Fruit fly (Drosophila melanogaster) whole organism, embryonic: ENCODE data around the gene Pink1.
A peak's percentile ranks its signal among the peaks of the same experiment; 100 is the strongest.

Experiments
- ATbp ChIP-seq: fragments of 200-800 bp; sonication (Bioruptor generic); optimal IDR thresholded peaks from 2 replicates; lab custom pipeline; 2017; ENCODE audit warnings: missing biosample characterization, mild to moderate bottlenecking, missing genetic modification characterization, missing genetic modification reagents
- Aef1 ChIP-seq: fragments of 200-800 bp; sonication (Bioruptor generic); IDR thresholded peaks from 3 replicates; pipeline ENCODE4 v1.3.6; 2022; ENCODE audit warnings: missing biosample characterization, missing genetic modification characterization
- CG11247 ChIP-seq: fragments of 200-800 bp; sonication (Bioruptor generic); IDR thresholded peaks from 2 replicates; pipeline ENCODE4 v1.3.6; 2022; ENCODE audit warnings: missing biosample characterization, missing genetic modification characterization
- CG11398 ChIP-seq: fragments of 200-800 bp; sonication (Bioruptor generic); optimal IDR thresholded peaks from 2 replicates; lab custom pipeline; 2016; ENCODE audit warnings: missing biosample characterization, missing genetic modification characterization
- CG1233 ChIP-seq: fragments of 200-800 bp; sonication (Bioruptor generic); optimal IDR thresholded peaks from 4 replicates; lab custom pipeline; 2018; ENCODE audit warnings: missing biosample characterization, mild to moderate bottlenecking, missing genetic modification characterization
- CG12744 ChIP-seq: fragments of 200-800 bp; sonication (Bioruptor generic); optimal IDR thresholded peaks from 2 replicates; lab custom pipeline; 2016; ENCODE audit warnings: missing biosample characterization, missing genetic modification characterization
- CG13624 ChIP-seq: fragments of 200-800 bp; sonication (Bioruptor generic); optimal IDR thresholded peaks from 2 replicates; lab custom pipeline; 2016; ENCODE audit warnings: missing biosample characterization, missing genetic modification characterization
- CG13894 ChIP-seq: fragments of 200-800 bp; sonication (Bioruptor generic); optimal IDR thresholded peaks from 3 replicates; lab custom pipeline; 2018; ENCODE audit warnings: missing biosample characterization, mild to moderate bottlenecking, missing genetic modification characterization, moderate library complexity
- CG14860 ChIP-seq: fragments of 200-800 bp; sonication (Bioruptor generic); IDR thresholded peaks from 3 replicates; pipeline ENCODE4 v1.3.6; 2022; ENCODE audit warnings: missing biosample characterization, missing genetic modification characterization; ENCODE audit not compliant: partially characterized antibody
- CG16863 ChIP-seq: fragments of 200-800 bp; sonication (Bioruptor generic); optimal IDR thresholded peaks from 3 replicates; lab custom pipeline; 2016; ENCODE audit warnings: missing biosample characterization, missing genetic modification characterization
- CG17829 ChIP-seq: fragments of 200-800 bp; optimal IDR thresholded peaks from 2 replicates; lab custom pipeline; 2019; ENCODE audit warnings: missing biosample characterization, mild to moderate bottlenecking, missing genetic modification characterization, moderate library complexity
- CG30431 ChIP-seq: fragments of 200-800 bp; sonication (Bioruptor generic); optimal IDR thresholded peaks from 2 replicates; lab custom pipeline; 2017; ENCODE audit warnings: missing biosample characterization, missing genetic modification characterization
- CG3065 ChIP-seq: fragments of 200-800 bp; sonication (Bioruptor generic); optimal IDR thresholded peaks from 2 replicates; lab custom pipeline; 2016; ENCODE audit warnings: missing biosample characterization, missing genetic modification characterization
- CG3281 ChIP-seq: fragments of 200-800 bp; sonication (Bioruptor generic); optimal IDR thresholded peaks from 3 replicates; lab custom pipeline; 2017; ENCODE audit warnings: missing biosample characterization, mild to moderate bottlenecking, missing genetic modification characterization
- CG4730 ChIP-seq: fragments of 200-800 bp; sonication (Bioruptor generic); IDR thresholded peaks from 2 replicates; pipeline ENCODE4 v1.3.6; 2022; ENCODE audit warnings: missing biosample characterization, missing genetic modification characterization
- CG6272 ChIP-seq: fragments of 200-800 bp; sonication (Bioruptor generic); IDR thresholded peaks from 2 replicates; pipeline ENCODE4 v1.3.6; 2022; ENCODE audit warnings: missing biosample characterization, missing genetic modification characterization
- CG7786 ChIP-seq: fragments of 200-800 bp; sonication (Bioruptor generic); optimal IDR thresholded peaks from 2 replicates; lab custom pipeline; 2016; ENCODE audit warnings: missing biosample characterization, missing genetic modification characterization
- CG8281 ChIP-seq: fragments of 200-800 bp; sonication (Bioruptor generic); optimal IDR thresholded peaks from 2 replicates; lab custom pipeline; 2018; ENCODE audit warnings: missing biosample characterization, mild to moderate bottlenecking, missing genetic modification characterization, moderate library complexity
- Dbx ChIP-seq: fragments of 200-800 bp; sonication (Bioruptor generic); IDR thresholded peaks from 3 replicates; pipeline ENCODE4 v1.3.6; 2022; ENCODE audit warnings: missing biosample characterization, missing genetic modification characterization
- GATAe ChIP-seq: fragments of 200-800 bp; sonication (Bioruptor generic); conservative IDR thresholded peaks from 2 replicates; pipeline ENCODE4 v1.3.6; 2022; ENCODE audit warnings: missing biosample characterization, missing genetic modification characterization
- H2.0 ChIP-seq: fragments of 200-800 bp; sonication (Bioruptor generic); IDR thresholded peaks from 2 replicates; pipeline ENCODE4 v1.3.6; 2022; ENCODE audit warnings: missing biosample characterization, missing genetic modification characterization
- HLHmδ ChIP-seq: fragments of 200-800 bp; sonication (Bioruptor generic); optimal IDR thresholded peaks from 2 replicates; lab custom pipeline; 2018; ENCODE audit warnings: missing biosample characterization, mild to moderate bottlenecking, missing genetic modification characterization, moderate library complexity
- Hey ChIP-seq: fragments of 200-800 bp; sonication (Bioruptor generic); optimal IDR thresholded peaks from 3 replicates; lab custom pipeline; 2018; ENCODE audit warnings: missing biosample characterization, mild to moderate bottlenecking, missing genetic modification characterization
- Kr ChIP-seq: fragments of 200-800 bp; sonication (Bioruptor generic); optimal IDR thresholded peaks from 2 replicates; lab custom pipeline; 2017; ENCODE audit warnings: missing biosample characterization, mild to moderate bottlenecking, missing genetic modification characterization
- Trl ChIP-seq, 3 experiments: fragments of >200 bp in 2 of 3; fragments of 200-800 bp in 1 of 3; sonication (Bioruptor generic) in 1 of 3; optimal IDR thresholded peaks; 2 replicates in 1 of 3; 3 replicates in 2 of 3; lab custom pipeline; 2016 to 2017; ENCODE audit warnings: missing biosample characterization in 1 of 3, missing genetic modification characterization in 1 of 3
- Xrp1 ChIP-seq: fragments of 200-800 bp; sonication (Bioruptor generic); IDR thresholded peaks from 2 replicates; pipeline ENCODE4 v1.3.6; 2022; ENCODE audit warnings: missing biosample characterization, missing genetic modification characterization
- abd-A ChIP-seq: fragments of 200-800 bp; sonication (Bioruptor generic); optimal IDR thresholded peaks from 3 replicates; lab custom pipeline; 2019; ENCODE audit warnings: missing biosample characterization, mild to moderate bottlenecking, missing genetic modification characterization, moderate library complexity
- ash1 ChIP-seq: fragments of 200-800 bp; sonication (Bioruptor generic); optimal IDR thresholded peaks from 2 replicates; lab custom pipeline; 2018; ENCODE audit warnings: missing biosample characterization, mild to moderate bottlenecking, missing genetic modification characterization
- br ChIP-seq: fragments of >200 bp; optimal IDR thresholded peaks from 2 replicates; lab custom pipeline; 2017
- cg ChIP-seq: fragments of 200-800 bp; sonication (Bioruptor generic); optimal IDR thresholded peaks from 3 replicates; lab custom pipeline; 2019; ENCODE audit warnings: missing biosample characterization, mild to moderate bottlenecking, missing genetic modification characterization, moderate library complexity
- croc ChIP-seq: fragments of 200-800 bp; sonication (Bioruptor generic); conservative IDR thresholded peaks from 3 replicates; pipeline ENCODE4 v1.3.6; 2022; ENCODE audit warnings: missing biosample characterization, missing genetic modification characterization
- crp ChIP-seq, 2 experiments: fragments of 200-800 bp; sonication (Bioruptor generic); optimal IDR thresholded peaks; 2 replicates in 1 of 2; 3 replicates in 1 of 2; lab custom pipeline; 2017; ENCODE audit warnings: missing biosample characterization in 2 of 2, missing genetic modification characterization in 2 of 2, mild to moderate bottlenecking in 1 of 2, moderate library complexity in 1 of 2
- emc ChIP-seq: fragments of 200-800 bp; sonication (Bioruptor generic); optimal IDR thresholded peaks from 2 replicates; lab custom pipeline; 2016; ENCODE audit warnings: missing biosample characterization, missing genetic modification characterization
- eyg ChIP-seq: fragments of 200-800 bp; sonication (Bioruptor generic); optimal IDR thresholded peaks from 3 replicates; lab custom pipeline; 2016; ENCODE audit warnings: missing biosample characterization, missing genetic modification characterization
- ind ChIP-seq: fragments of 200-800 bp; sonication (Bioruptor generic); optimal IDR thresholded peaks from 3 replicates; lab custom pipeline; 2016; ENCODE audit warnings: missing biosample characterization, missing genetic modification characterization
- lab ChIP-seq: fragments of 200-800 bp; sonication (Bioruptor generic); optimal IDR thresholded peaks from 3 replicates; lab custom pipeline; 2017; ENCODE audit warnings: missing biosample characterization, missing genetic modification characterization, mild to moderate bottlenecking, moderate library complexity, missing genetic modification reagents
- lmd ChIP-seq: fragments of 200-800 bp; sonication (Bioruptor generic); IDR thresholded peaks from 2 replicates; pipeline ENCODE4 v1.3.6; 2022; ENCODE audit warnings: missing biosample characterization, missing genetic modification characterization
- lov ChIP-seq, 2 experiments: fragments of 200-800 bp in 1 of 2; fragments of >200 bp in 1 of 2; sonication (Bioruptor generic) in 1 of 2; IDR thresholded peaks in 1 of 2; optimal IDR thresholded peaks in 1 of 2; 2 replicates in 1 of 2; 3 replicates in 1 of 2; pipeline versions ENCODE4 v1.3.6 to Lab custom; 2017 to 2022; ENCODE audit warnings: missing biosample characterization in 1 of 2, missing genetic modification characterization in 1 of 2
- onecut ChIP-seq: fragments of 200-800 bp; sonication (Bioruptor generic); IDR thresholded peaks from 2 replicates; pipeline ENCODE4 v1.3.6; 2022; ENCODE audit warnings: missing biosample characterization, missing genetic modification characterization
- pan ChIP-seq, 4 experiments: fragments of >200 bp in 3 of 4; fragments of 200-800 bp in 1 of 4; sonication (Bioruptor generic) in 1 of 4; optimal IDR thresholded peaks in 3 of 4; IDR thresholded peaks in 1 of 4; 2 replicates each; pipeline versions ENCODE4 v1.3.6 to Lab custom; 2017 to 2022; ENCODE audit warnings: missing biosample characterization in 2 of 4, missing genetic modification characterization in 2 of 4, mixed read lengths in 1 of 4
- pho ChIP-seq: fragments of 200-800 bp; sonication (Bioruptor generic); optimal IDR thresholded peaks from 2 replicates; lab custom pipeline; 2016; ENCODE audit warnings: missing biosample characterization, missing genetic modification characterization
- pum ChIP-seq: fragments of 200-800 bp; sonication (Bioruptor generic); optimal IDR thresholded peaks from 2 replicates; lab custom pipeline; 2016; ENCODE audit warnings: missing biosample characterization, missing genetic modification characterization
- ranshi ChIP-seq: fragments of 200-800 bp; sonication (Bioruptor generic); IDR thresholded peaks from 2 replicates; pipeline ENCODE4 v1.3.6; 2022; ENCODE audit warnings: missing biosample characterization, missing genetic modification characterization
- ro ChIP-seq: fragments of 200-800 bp; sonication (Bioruptor generic); IDR thresholded peaks from 2 replicates; pipeline ENCODE4 v1.3.6; 2022; ENCODE audit warnings: missing biosample characterization, missing genetic modification characterization
- scrt ChIP-seq: fragments of 200-800 bp; sonication (Bioruptor generic); optimal IDR thresholded peaks from 2 replicates; lab custom pipeline; 2018; ENCODE audit warnings: missing biosample characterization, mild to moderate bottlenecking, missing genetic modification characterization, moderate library complexity
- unpg ChIP-seq: fragments of 200-800 bp; sonication (Bioruptor generic); optimal IDR thresholded peaks from 3 replicates; lab custom pipeline; 2018; ENCODE audit warnings: missing biosample characterization, mild to moderate bottlenecking, missing genetic modification characterization, moderate library complexity
- vvl ChIP-seq: fragments of 200-800 bp; sonication (Bioruptor generic); IDR thresholded peaks from 2 replicates; pipeline ENCODE4 v1.3.6; 2022; ENCODE audit warnings: missing biosample characterization, missing genetic modification characterization
- wdn ChIP-seq: fragments of 200-800 bp; sonication (Bioruptor generic); IDR thresholded peaks from 2 replicates; pipeline ENCODE4 v1.3.6; 2022; ENCODE audit warnings: missing biosample characterization, missing genetic modification characterization

Gene Pink1

dm6 chrX:6656626-6657558, 26.7 kb upstream of the Pink1 start (continued):
- TF ChIP-seq ro: no peak
- TF ChIP-seq pan (optimal IDR thresholded peaks at IDR 0.05; lab: Kevin White, UChicago): no peak
- TF ChIP-seq pan (GFP tag; optimal IDR thresholded peaks at IDR 0.05 in 1 of 2, IDR thresholded peaks at IDR 0.05 in 1 of 2): no peak
- no peak for TF ChIP-seq pho (GFP tag; lab: Kevin White, UChicago)
- no peak for TF ChIP-seq CG7786 (GFP tag; lab: Kevin White, UChicago)
- TF ChIP-seq pum (GFP tag; lab: Kevin White, UChicago): no peak
- TF ChIP-seq crp (GFP tag; optimal IDR thresholded peaks at IDR 0.05; lab: Kevin White, UChicago): no peak
- no peak for TF ChIP-seq CG4730
- no peak for TF ChIP-seq HLHmδ
- TF ChIP-seq CG3281 (GFP tag; lab: Kevin White, UChicago): peak; percentile 54
- peak; percentile 56 for TF ChIP-seq unpg (GFP tag; lab: Kevin White, UChicago)
- TF ChIP-seq CG1233 (GFP tag; lab: Kevin White, UChicago): peak; percentile 33
- TF ChIP-seq croc (GFP tag; lab: Robert Waterston, UW): no peak
- TF ChIP-seq CG11247 (GFP tag; lab: Robert Waterston, UW): no peak
- peak; percentile 5 for TF ChIP-seq cg (GFP tag; lab: Kevin White, UChicago)
- peak; percentile 67 for TF ChIP-seq CG13894
- TF ChIP-seq CG8281: no peak
- TF ChIP-seq Kr (GFP tag; lab: Kevin White, UChicago): no peak
- peak; percentile 49; the same call in 1 of the 2 replicates for TF ChIP-seq lmd (GFP tag; lab: Robert Waterston, UW)
- TF ChIP-seq CG13624: no peak
- peak; percentile 17 for TF ChIP-seq CG17829
- TF ChIP-seq CG3065: no peak
- TF ChIP-seq br (lab: Kevin White, UChicago): no peak
- TF ChIP-seq wdn (GFP tag; lab: Robert Waterston, UW): no peak
- TF ChIP-seq lov (optimal IDR thresholded peaks at IDR 0.05; lab: Kevin White, UChicago): no peak
- TF ChIP-seq lov (GFP tag; IDR thresholded peaks at IDR 0.05; lab: Robert Waterston, UW): no peak
- TF ChIP-seq Trl (optimal IDR thresholded peaks at IDR 0.05; lab: Kevin White, UChicago): peak; percentile 58 to 75
- TF ChIP-seq Trl (GFP tag; optimal IDR thresholded peaks at IDR 0.05; lab: Kevin White, UChicago): no peak
- TF ChIP-seq eyg: no peak
- no peak for TF ChIP-seq Aef1
- no peak for TF ChIP-seq H2.0 (GFP tag; lab: Robert Waterston, UW)
- no peak for TF ChIP-seq GATAe
- TF ChIP-seq CG30431: no peak
- peak; percentile 28; the same call in 1 of the 2 replicates for TF ChIP-seq onecut (GFP tag; lab: Robert Waterston, UW)
- no peak for TF ChIP-seq emc (GFP tag; lab: Kevin White, UChicago)
- TF ChIP-seq Hey (tag; lab: Kevin White, UChicago): no peak
- no peak for TF ChIP-seq CG14860 (GFP tag; lab: Robert Waterston, UW)
- TF ChIP-seq CG16863 (GFP tag; lab: Kevin White, UChicago): no peak
- peak; percentile 59 for TF ChIP-seq scrt
- TF ChIP-seq abd-A (tag; lab: Kevin White, UChicago): peak; percentile 47
- peak; percentile 63 for TF ChIP-seq Xrp1
- no peak for TF ChIP-seq ash1
- peak; percentile 56 for TF ChIP-seq lab (GFP tag; lab: Kevin White, UChicago)
- no peak for TF ChIP-seq ATbp (GFP tag; lab: Kevin White, UChicago)
- TF ChIP-seq CG12744 (GFP tag; lab: Kevin White, UChicago): no peak
- TF ChIP-seq vvl: peak; percentile 52
- TF ChIP-seq ranshi (GFP tag; lab: Robert Waterston, UW): 0 out of 2 replicates have a peak, but pooled peaks have one; percentile 4
- TF ChIP-seq CG6272 (GFP tag; lab: Robert Waterston, UW): peak; percentile 18; the same call in 1 of the 2 replicates
- peak; percentile 14; the same call in 1 of the 3 replicates for TF ChIP-seq Dbx (GFP tag; lab: Robert Waterston, UW)
- TF ChIP-seq CG11398: no peak
- TF ChIP-seq ind (GFP tag; lab: Kevin White, UChicago): no peak
